ENCODE assay signal across 1 fruit fly cellular context in genomic region chr2L:10260750-10261493, dm6.
TF ChIP-seq lines count a peak whose summit lies in the region.

Pten (minus strand) TSS chr2L:10261049.

TF ChIP-seq in whole organism, embryonic, 481 proteins besides CTCF, POLR2A, EP300 and RAD21 (continued from another document):
- no peak for TF ChIP-seq hkb (optimal IDR thresholded peaks at IDR 0.05; lab: Kevin White, UChicago)
- TF ChIP-seq hkb (GFP tag; IDR thresholded peaks at IDR 0.05; lab: Robert Waterston, UW), result peak; percentile 59; the same call in 1 of the 2 replicates
- TF ChIP-seq unc-4 (GFP tag; IDR thresholded peaks at IDR 0.05; lab: Robert Waterston, UW; ENCODE audit: partially characterized antibody), result peak; percentile 75
- peak; percentile 69 for TF ChIP-seq Ets97D (GFP tag; optimal IDR thresholded peaks at IDR 0.05; lab: Kevin White, UChicago)
- TF ChIP-seq phol (tag; optimal IDR thresholded peaks at IDR 0.05; lab: Kevin White, UChicago), result peak; percentile 85
- TF ChIP-seq CG2120 (GFP tag; optimal IDR thresholded peaks at IDR 0.05; lab: Kevin White, UChicago), result peak; percentile 37
- peak; percentile 80 for TF ChIP-seq CG8924 (tag; optimal IDR thresholded peaks at IDR 0.05; lab: Kevin White, UChicago)
- TF ChIP-seq CG13424 (tag; optimal IDR thresholded peaks at IDR 0.05; lab: Kevin White, UChicago), result peak; percentile 56
- TF ChIP-seq en (GFP tag; optimal IDR thresholded peaks at IDR 0.05; lab: Kevin White, UChicago), result peak; percentile 51
- TF ChIP-seq CG12659 (GFP tag; optimal IDR thresholded peaks at IDR 0.05; lab: Kevin White, UChicago), result peak; percentile 82
- no peak; the same call in 3 of the 4 replicates for TF ChIP-seq Gug (GFP tag; IDR thresholded peaks at IDR 0.05; lab: Robert Waterston, UW)
- TF ChIP-seq Rfx (GFP tag; IDR thresholded peaks at IDR 0.05; lab: Robert Waterston, UW), result no peak; the same call in 1 of the 2 replicates
- TF ChIP-seq hb (GFP tag; IDR thresholded peaks at IDR 0.05; lab: Robert Waterston, UW; ENCODE audit: partially characterized antibody), result peak; percentile 87; the same call in 2 of the 3 replicates
- peak; percentile 11 for TF ChIP-seq Sry-β (GFP tag; optimal IDR thresholded peaks at IDR 0.05; lab: Kevin White, UChicago)
- TF ChIP-seq Pdp1 (GFP tag; optimal IDR thresholded peaks at IDR 0.05; lab: Kevin White, UChicago), result peak; percentile 56 to 60
- no peak for TF ChIP-seq CG15514 (GFP tag; optimal IDR thresholded peaks at IDR 0.05; lab: Kevin White, UChicago)
- TF ChIP-seq CG1602 (GFP tag; optimal IDR thresholded peaks at IDR 0.05; lab: Kevin White, UChicago), result peak; percentile 64
- TF ChIP-seq CG6765 (GFP tag; optimal IDR thresholded peaks at IDR 0.05; lab: Kevin White, UChicago), result peak; percentile 37
- TF ChIP-seq disco-r (GFP tag; optimal IDR thresholded peaks at IDR 0.05; lab: Kevin White, UChicago), result no peak
- TF ChIP-seq chinmo (GFP tag; IDR thresholded peaks at IDR 0.05; lab: Robert Waterston, UW; ENCODE audit: partially characterized antibody), result peak; percentile 85; the same call in 2 of the 4 replicates
- TF ChIP-seq Stat92E (GFP tag; optimal IDR thresholded peaks at IDR 0.05; lab: Kevin White, UChicago), result no peak
- TF ChIP-seq otp (GFP tag; IDR thresholded peaks at IDR 0.05; lab: Robert Waterston, UW), result no peak; the same call in 2 of the 3 replicates
- peak; percentile 63 to 76 for TF ChIP-seq dpn (GFP tag; optimal IDR thresholded peaks at IDR 0.05; lab: Kevin White, UChicago)
- TF ChIP-seq p53 (GFP tag; optimal IDR thresholded peaks at IDR 0.05; lab: Kevin White, UChicago), result no peak
- TF ChIP-seq br (optimal IDR thresholded peaks at IDR 0.05; lab: Kevin White, UChicago), result no peak
- TF ChIP-seq Taf1 (GFP tag; IDR thresholded peaks at IDR 0.05; lab: Robert Waterston, UW), result 0 out of 2 replicates have a peak, but pooled peaks have one; percentile 18
- TF ChIP-seq CG4730 (GFP tag; IDR thresholded peaks at IDR 0.05; lab: Robert Waterston, UW), result no peak
- TF ChIP-seq vfl (GFP tag; optimal IDR thresholded peaks at IDR 0.05; lab: Kevin White, UChicago), result no peak
- TF ChIP-seq CG17361 (GFP tag; IDR thresholded peaks at IDR 0.05; lab: Robert Waterston, UW), result peak; percentile 89; the same call in 2 of the 3 replicates
- TF ChIP-seq bab2 (GFP tag; optimal IDR thresholded peaks at IDR 0.05; lab: Kevin White, UChicago), result peak; percentile 61
- peak; percentile 27 for TF ChIP-seq CG3163 (GFP tag; optimal IDR thresholded peaks at IDR 0.05; lab: Kevin White, UChicago)
